Worm (Caenorhabditis elegans) whole organism, L2 larva: ENCODE measurements around the gene C01B10.44.

ENCODE experiments used
- aly-2 ChIP-seq: fragments of 150-350 bp; optimal IDR thresholded peaks from 2 replicates; lab custom pipeline; 2014; ENCODE audit warnings: missing biosample characterization, missing genetic modification characterization
- ama-1 ChIP-seq: fragments of 150-350 bp; optimal IDR thresholded peaks from 2 replicates; lab custom pipeline; 2018; ENCODE audit warnings: inconsistent platforms
- fos-1 ChIP-seq: fragments of 150-350 bp; optimal IDR thresholded peaks from 2 replicates; lab custom pipeline; 2014; ENCODE audit warnings: missing biosample characterization, missing genetic modification characterization
- lin-11 ChIP-seq: fragments of 150-350 bp; sonication (generic microtip); optimal IDR thresholded peaks from 2 replicates; lab custom pipeline; 2014; ENCODE audit warnings: missing biosample characterization, missing genetic modification characterization, inconsistent platforms, mixed read lengths
- lin-13 ChIP-seq: fragments of 150-350 bp; optimal IDR thresholded peaks from 2 replicates; lab custom pipeline; 2014; ENCODE audit warnings: missing biosample characterization, missing genetic modification reagents, missing genetic modification characterization
- lin-39 ChIP-seq: fragments of 150-350 bp; optimal IDR thresholded peaks from 2 replicates; lab custom pipeline; 2014; ENCODE audit warnings: missing biosample characterization, missing genetic modification reagents, missing genetic modification characterization
- lsy-2 ChIP-seq, 2 experiments: fragments of 150-350 bp in 1 of 2; sonication (generic microtip) in 1 of 2; optimal IDR thresholded peaks; 2 replicates each; lab custom pipeline; 2014 to 2017; ENCODE audit warnings: missing biosample characterization in 2 of 2, missing genetic modification characterization in 2 of 2
- nhr-237 ChIP-seq: fragments of 150-350 bp; optimal IDR thresholded peaks from 2 replicates; lab custom pipeline; 2014; ENCODE audit warnings: missing biosample characterization, missing genetic modification characterization
- sem-4 ChIP-seq: fragments of 150-350 bp; optimal IDR thresholded peaks from 2 replicates; lab custom pipeline; 2014; ENCODE audit warnings: missing biosample characterization, missing genetic modification reagents, missing genetic modification characterization
- skn-1 ChIP-seq: sonication (generic microtip); optimal IDR thresholded peaks from 2 replicates; lab custom pipeline; 2017; ENCODE audit warnings: missing biosample characterization, missing genetic modification characterization
- snpc-4 ChIP-seq: fragments of 150-350 bp; optimal IDR thresholded peaks from 2 replicates; lab custom pipeline; 2014; ENCODE audit warnings: missing biosample characterization, missing genetic modification characterization
- unc-55 ChIP-seq: fragments of 150-350 bp; sonication (generic microtip); optimal IDR thresholded peaks from 3 replicates; lab custom pipeline; 2014; ENCODE audit warnings: missing biosample characterization, missing genetic modification reagents, missing genetic modification characterization
- ztf-4 ChIP-seq: fragments of 150-350 bp; optimal IDR thresholded peaks from 2 replicates; lab custom pipeline; 2014; ENCODE audit warnings: missing biosample characterization, missing genetic modification characterization

DNA sequence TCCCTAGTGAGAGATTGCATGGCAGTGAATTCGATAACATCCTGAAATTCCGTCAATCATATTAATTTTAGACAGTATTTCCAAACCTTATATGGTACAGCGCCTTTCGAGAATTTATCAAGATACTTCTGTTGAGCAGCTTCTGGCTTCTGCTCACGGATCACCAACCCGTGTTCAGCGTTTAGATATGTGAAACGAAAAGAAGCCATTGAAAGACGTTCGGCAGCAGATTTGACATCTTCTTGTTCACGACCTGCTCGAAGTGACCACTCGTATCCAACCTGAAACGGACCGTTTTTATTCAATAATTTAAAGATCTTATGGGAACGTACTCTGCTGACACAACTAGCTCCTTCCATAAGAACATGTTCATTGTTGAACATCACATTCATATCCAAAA, 41.8 kb upstream of the C01B10.44 start:
- TF ChIP-seq unc-55 (GFP tag; lab: Kevin White, UChicago) = no peak
- TF ChIP-seq aly-2 (tag; lab: Kevin White, UChicago) = no peak
- TF ChIP-seq snpc-4 (tag; lab: Kevin White, UChicago) = no peak
- no peak for TF ChIP-seq fos-1
- no peak for TF ChIP-seq skn-1 (tag; lab: Kevin White, UChicago)
- no peak for TF ChIP-seq lsy-2 (tag; optimal IDR thresholded peaks at IDR 0.05; lab: Kevin White, UChicago)
- no peak for TF ChIP-seq ztf-4 (tag; lab: Kevin White, UChicago)
- no peak for TF ChIP-seq lin-11 (tag; lab: Kevin White, UChicago)
- TF ChIP-seq lin-39 (tag; lab: Kevin White, UChicago) = no peak
- no peak for TF ChIP-seq sem-4 (tag; lab: Kevin White, UChicago)
- TF ChIP-seq ama-1 (lab: Kevin White, UChicago) = no peak
- TF ChIP-seq lin-13 (GFP tag; lab: Kevin White, UChicago) = no peak
- TF ChIP-seq nhr-237 = no peak
